Worm (Caenorhabditis elegans) whole organism, midembryonic: ENCODE results near the gene C01G12.16.

ENCODE experiments used
- T22C8.4 ChIP-seq: fragments of 200-800 bp; sonication (Bioruptor generic); IDR thresholded peaks from 2 replicates; pipeline ENCODE4 v1.3.6; 2022; ENCODE audit warnings: missing genetic modification characterization, missing compliant biosample characterization
- cog-1 ChIP-seq: sonication (generic microtip); optimal IDR thresholded peaks from 2 replicates; lab custom pipeline; 2016; ENCODE audit warnings: missing genetic modification characterization, missing compliant biosample characterization
- flt-1 ChIP-seq: fragments of 200-800 bp; sonication (Bioruptor generic); IDR thresholded peaks from 2 replicates; pipeline ENCODE4 v1.3.6; 2022; ENCODE audit warnings: missing genetic modification characterization, missing compliant biosample characterization
- ref-1 ChIP-seq: fragments of 200-800 bp; sonication (Bioruptor generic); conservative IDR thresholded peaks from 2 replicates; pipeline ENCODE4 v1.3.6; 2022; ENCODE audit warnings: missing genetic modification reagents, missing genetic modification characterization, missing compliant biosample characterization
- tab-1 ChIP-seq: fragments of 200-800 bp; sonication (Bioruptor generic); IDR thresholded peaks from 2 replicates; pipeline ENCODE4 v1.3.6; 2022; ENCODE audit warnings: missing genetic modification characterization, missing compliant biosample characterization
- ztf-23 ChIP-seq: fragments of 200-800 bp; sonication (Bioruptor generic); IDR thresholded peaks from 2 replicates; pipeline ENCODE4 v1.3.6; 2022; ENCODE audit warnings: missing genetic modification reagents, missing genetic modification characterization, missing compliant biosample characterization
- ztf-29 ChIP-seq: fragments of 200-800 bp; sonication (Bioruptor generic); IDR thresholded peaks from 2 replicates; pipeline ENCODE4 v1.3.6; 2022; ENCODE audit warnings: missing genetic modification reagents, missing genetic modification characterization, missing compliant biosample characterization

DNA sequence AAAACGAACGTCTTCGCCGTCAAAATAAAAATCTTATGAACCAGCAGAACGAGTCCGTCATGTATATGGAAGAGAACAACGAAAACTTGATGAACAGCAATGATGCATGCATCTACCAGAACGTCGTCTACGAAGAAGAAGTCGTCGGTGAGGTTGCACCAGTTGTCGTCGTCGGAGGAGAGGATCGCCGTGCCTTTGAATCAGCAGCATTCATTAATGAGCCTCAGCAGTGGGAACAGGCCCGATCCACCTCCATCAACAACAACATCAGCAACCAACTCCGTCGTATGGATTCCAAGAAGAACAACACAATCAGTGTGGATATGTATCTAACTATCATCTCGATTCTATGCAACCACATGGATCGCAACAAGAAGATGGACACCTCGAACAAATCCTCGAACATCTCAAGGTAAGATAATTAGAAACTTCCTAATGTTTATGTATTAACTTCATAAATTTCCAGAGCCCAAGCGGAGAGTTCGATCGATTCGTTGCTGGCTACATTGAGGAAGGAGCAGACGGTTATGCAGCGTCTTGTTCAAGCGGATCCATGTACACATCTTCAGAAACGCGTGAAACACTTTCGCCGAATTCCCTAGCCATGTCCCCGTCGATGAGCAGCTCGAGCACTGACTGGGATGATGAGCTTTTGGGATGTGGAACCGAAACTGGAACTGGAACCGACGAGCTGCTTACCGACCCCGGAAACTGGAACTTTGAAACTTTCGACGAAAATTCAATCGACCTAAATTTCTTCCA is 33.5 kb downstream of the C01G12.16 start:
- TF ChIP-seq flt-1 (no peak), tab-1 (GFP tag; lab: Robert Waterston, UW) (no peak), cog-1 (tag; lab: Kevin White, UChicago) (no peak), T22C8.4 (GFP tag; lab: Robert Waterston, UW) (no peak), ztf-29 (GFP tag; lab: Robert Waterston, UW) (no peak), ztf-23 (GFP tag; lab: Robert Waterston, UW) (no peak), ref-1 (GFP tag; lab: Robert Waterston, UW) (no peak)
